Worm (Caenorhabditis elegans): ENCODE results near the gene ZC13.1.

ZC13.1 gene

ce11 chrX:876935-877334, at the start of gene ZC13.1 (continued):
- TF ChIP-seq tbx-2 (tag; optimal IDR thresholded peaks at IDR 0.05) (peak; percentile 53), unc-86 (tag; optimal IDR thresholded peaks at IDR 0.05) (peak; percentile 12), nhr-19 (GFP tag; conservative IDR thresholded peaks at IDR 0.05) (no peak), hlh-4 (tag; optimal IDR thresholded peaks at IDR 0.05) (no peak), nhr-28 (tag; optimal IDR thresholded peaks at IDR 0.05) (no peak), C16A3.4 (tag; optimal IDR thresholded peaks at IDR 0.05) (peak; percentile 70), ceh-8 (GFP tag; optimal IDR thresholded peaks at IDR 0.05) (no peak), mef-2 (tag; optimal IDR thresholded peaks at IDR 0.05) (peak; percentile 3), lin-14 (GFP tag; optimal IDR thresholded peaks at IDR 0.05) (peak; percentile 86), tlp-1 (tag; optimal IDR thresholded peaks at IDR 0.05) (no peak), unc-130 (tag; optimal IDR thresholded peaks at IDR 0.05) (peak; percentile 40)

ce11 chrX:827502-827901, 49.5 kb upstream of the ZC13.1 start:
- TF ChIP-seq hlh-4 (tag; optimal IDR thresholded peaks at IDR 0.05) (no peak), grh-1 (GFP tag; IDR thresholded peaks at IDR 0.05) (no peak), fkh-10 (GFP tag; optimal IDR thresholded peaks at IDR 0.05) (peak; percentile 93), blmp-1 (tag; optimal IDR thresholded peaks at IDR 0.05) (peak; percentile 90), lin-15B (tag; optimal IDR thresholded peaks at IDR 0.05) (no peak), ceh-82 (tag; optimal IDR thresholded peaks at IDR 0.05) (peak; percentile 26 to 50 (median 41)), pag-3 (tag; optimal IDR thresholded peaks at IDR 0.05; ENCODE audit: borderline replicate concordance, insufficient read depth) (peak; percentile 82), lsy-2 (tag; optimal IDR thresholded peaks at IDR 0.05) (peak; percentile 55 to 75), ces-1 (GFP tag; optimal IDR thresholded peaks at IDR 0.05) (no peak), egl-27 (tag; optimal IDR thresholded peaks at IDR 0.05) (no peak), snu-23 (GFP tag; optimal IDR thresholded peaks at IDR 0.05) (peak; percentile 79), aha-1 (tag; optimal IDR thresholded peaks at IDR 0.05) (no peak), nhr-11 (tag; optimal IDR thresholded peaks at IDR 0.05) (peak; percentile 40), sox-4 (tag; optimal IDR thresholded peaks at IDR 0.05) (no peak), nhr-71 (tag; optimal IDR thresholded peaks at IDR 0.05) (peak; percentile 81), lin-35 (GFP tag; optimal IDR thresholded peaks at IDR 0.05) (peak; percentile 51 to 65), nhr-84 (tag; optimal IDR thresholded peaks at IDR 0.05) (no peak), ama-1 (optimal IDR thresholded peaks at IDR 0.05) (no peak), fkh-4 (tag; optimal IDR thresholded peaks at IDR 0.05; ENCODE audit: borderline replicate concordance) (no peak), aly-2 (tag; optimal IDR thresholded peaks at IDR 0.05) (no peak), nhr-237 (tag; optimal IDR thresholded peaks at IDR 0.05) (peak; percentile 45), nhr-47 (tag; optimal IDR thresholded peaks at IDR 0.05) (peak; percentile 78), lin-39 (tag; optimal IDR thresholded peaks at IDR 0.05) (no peak), vab-15 (tag; optimal IDR thresholded peaks at IDR 0.05) (no peak), ceh-63 (GFP tag; optimal IDR thresholded peaks at IDR 0.05) (no peak), skn-1 (tag; optimal IDR thresholded peaks at IDR 0.05) (peak; percentile 83), mep-1 (tag; optimal IDR thresholded peaks at IDR 0.05) (peak; percentile 75), lin-13 (GFP tag; optimal IDR thresholded peaks at IDR 0.05) (peak; percentile 15), dsc-1 (tag; optimal IDR thresholded peaks at IDR 0.05) (peak; percentile 49), ets-5 (GFP tag; IDR thresholded peaks at IDR 0.05) (no peak), xbp-1 (tag; optimal IDR thresholded peaks at IDR 0.05) (peak; percentile 25), snpc-4 (tag; optimal IDR thresholded peaks at IDR 0.05) (no peak), C04F5.9 (tag; optimal IDR thresholded peaks at IDR 0.05) (no peak), sup-37 (GFP tag; optimal IDR thresholded peaks at IDR 0.05) (no peak), irx-1 (tag; optimal IDR thresholded peaks at IDR 0.05) (peak; percentile 50), zip-4 (GFP tag; optimal IDR thresholded peaks at IDR 0.05) (no peak), lin-14 (GFP tag; optimal IDR thresholded peaks at IDR 0.05) (peak; percentile 93), pax-3 (tag; optimal IDR thresholded peaks at IDR 0.05) (no peak), unc-98 (GFP tag; IDR thresholded peaks at IDR 0.05) (no peak), alr-1 (tag; optimal IDR thresholded peaks at IDR 0.05; ENCODE audit: borderline replicate concordance) (no peak), efl-3 (GFP tag; optimal IDR thresholded peaks at IDR 0.05) (no peak), egl-13 (tag; optimal IDR thresholded peaks at IDR 0.05) (no peak), nhr-90 (tag; optimal IDR thresholded peaks at IDR 0.05; ENCODE audit: poor library complexity) (no peak)

Measured in whole organism, L1 larva.